Worm (Caenorhabditis elegans): ENCODE data around the gene T28A11.19.

- TF ChIP-seq mdl-1 (tag; optimal IDR thresholded peaks at IDR 0.05) (no peak), lsy-2 (tag; optimal IDR thresholded peaks at IDR 0.05) (no peak), gei-8 (GFP tag; optimal IDR thresholded peaks at IDR 0.05) (no peak), ama-1 (optimal IDR thresholded peaks at IDR 0.05) (no peak), ZK546.5 (tag; optimal IDR thresholded peaks at IDR 0.05) (no peak), zag-1 (tag; optimal IDR thresholded peaks at IDR 0.05) (no peak), lin-13 (GFP tag; optimal IDR thresholded peaks at IDR 0.05) (no peak), nhr-237 (tag; optimal IDR thresholded peaks at IDR 0.05) (no peak), duxl-1 (tag; optimal IDR thresholded peaks at IDR 0.05; ENCODE audit: poor library complexity) (no peak), Y105C5A.15 (GFP tag; IDR thresholded peaks at IDR 0.05) (no peak), R02D3.7 (tag; optimal IDR thresholded peaks at IDR 0.05) (no peak), nhr-25 (tag; optimal IDR thresholded peaks at IDR 0.05; ENCODE audit: borderline replicate concordance, insufficient read depth) (no peak)
Measured at ce11 chrV:3230597-3230996, 38.7 kb downstream of the T28A11.19 start, which contains the start of gene K08D9.10.

Measured in whole organism, L4 larva.